Worm (Caenorhabditis elegans) whole organism, midembryonic: ENCODE data around the gene W04E12.4.

Experiments used
- cog-1 ChIP-seq: sonication (generic microtip); optimal IDR thresholded peaks from 2 replicates; lab custom pipeline; 2016; ENCODE audit warnings: missing genetic modification characterization, missing compliant biosample characterization
- flt-1 ChIP-seq: fragments of 200-800 bp; sonication (Bioruptor generic); IDR thresholded peaks from 2 replicates; pipeline ENCODE4 v1.3.6; 2022; ENCODE audit warnings: missing genetic modification characterization, missing compliant biosample characterization
- ref-1 ChIP-seq: fragments of 200-800 bp; sonication (Bioruptor generic); conservative IDR thresholded peaks from 2 replicates; pipeline ENCODE4 v1.3.6; 2022; ENCODE audit warnings: missing genetic modification reagents, missing genetic modification characterization, missing compliant biosample characterization

ce11 chrV:19783829-19784228, 40.4 kb downstream of the W04E12.4 start, which contains the start of gene srt-45:
- TF ChIP-seq cog-1 (no peak), flt-1 (no peak), ref-1 (GFP tag; lab: Robert Waterston, UW) (no peak)
